Fruit fly (Drosophila melanogaster) Kc167 (cell line): ENCODE measurements around the gene CG6511.

Source experiments
- Myc ChIP-seq: fragments of >200 bp; optimal IDR thresholded peaks from 2 replicates; lab custom pipeline; 2017; ENCODE audit warnings: missing external identifiers
- h ChIP-seq: fragments of >200 bp; optimal IDR thresholded peaks from 3 replicates; lab custom pipeline; 2018; ENCODE audit warnings: missing external identifiers
- psq ChIP-seq: fragments of >200 bp; optimal IDR thresholded peaks from 2 replicates; lab custom pipeline; 2017; ENCODE audit warnings: missing external identifiers
- ttk ChIP-seq: sonication (Bioruptor generic); optimal IDR thresholded peaks from 2 replicates; lab custom pipeline; 2017; ENCODE audit warnings: missing external identifiers

- TF ChIP-seq h (lab: Kevin White, UChicago) (no peak), psq (lab: Kevin White, UChicago) (no peak), ttk (lab: Kevin White, UChicago) (no peak), Myc (lab: Kevin White, UChicago) (no peak)
Observed at dm6 chr3L:8748323-8748722, 27.2 kb downstream of the CG6511 start.
